Worm (Caenorhabditis elegans): ENCODE measurements around the gene K09C6.7.

Gene K09C6.7

DNA sequence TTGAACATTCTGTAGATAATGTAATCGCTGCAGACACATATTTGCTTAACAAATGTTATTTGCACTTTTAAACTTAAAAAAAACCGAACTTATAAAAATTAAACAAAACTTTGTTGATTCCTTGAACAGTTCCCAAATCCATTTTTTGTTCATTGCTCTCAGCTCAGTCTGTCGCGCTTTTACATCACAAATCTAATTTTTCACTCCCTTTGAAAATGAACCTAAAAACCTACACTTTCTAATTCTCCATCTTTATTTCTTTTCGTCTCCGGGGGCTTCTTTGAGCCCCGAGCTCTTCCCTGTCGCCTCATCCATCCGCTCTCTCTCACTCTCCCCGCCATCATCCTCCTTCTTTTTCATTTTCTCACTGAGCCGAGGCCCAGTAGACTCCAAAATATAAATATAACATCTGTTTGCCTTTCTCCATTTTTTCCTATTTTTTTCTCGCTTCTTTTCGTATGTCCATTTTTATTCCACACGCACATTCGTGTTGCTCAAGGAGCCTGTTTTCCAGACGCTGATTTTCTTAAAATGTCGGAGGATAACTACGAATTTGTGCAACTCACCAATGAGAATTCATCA, 28.5 kb downstream of the K09C6.7 start, which contains the start of gene R13D11.4:
TSS of gene R13D11.4 (plus strand) at position 532 of the 582 bp plus-strand sequence.
- TF ChIP-seq unc-62 (GFP tag; optimal IDR thresholded peaks at IDR 0.05 in 1 of 2): no peak
- no peak for TF ChIP-seq unc-62 (tag; optimal IDR thresholded peaks at IDR 0.05)
- TF ChIP-seq fkh-10 (GFP tag; optimal IDR thresholded peaks at IDR 0.05): peak; percentile 27
- 0 out of 2 replicates have a peak, but pooled peaks have one; percentile 29 for TF ChIP-seq ctbp-1 (GFP tag; IDR thresholded peaks at IDR 0.05)
- no peak for TF ChIP-seq nhr-76 (tag; optimal IDR thresholded peaks at IDR 0.05)
- TF ChIP-seq lin-29 (GFP tag; IDR thresholded peaks at IDR 0.05): no peak
- peak; percentile 25 for TF ChIP-seq rbr-2 (tag; optimal IDR thresholded peaks at IDR 0.05)
- TF ChIP-seq F10B5.3 (tag; optimal IDR thresholded peaks at IDR 0.05): no peak
- TF ChIP-seq pha-4 (GFP tag; IDR thresholded peaks at IDR 0.05): no peak
- TF ChIP-seq pha-4 (tag; optimal IDR thresholded peaks at IDR 0.05): no peak
- TF ChIP-seq ces-1 (GFP tag; optimal IDR thresholded peaks at IDR 0.05): peak; percentile 29

DNA sequence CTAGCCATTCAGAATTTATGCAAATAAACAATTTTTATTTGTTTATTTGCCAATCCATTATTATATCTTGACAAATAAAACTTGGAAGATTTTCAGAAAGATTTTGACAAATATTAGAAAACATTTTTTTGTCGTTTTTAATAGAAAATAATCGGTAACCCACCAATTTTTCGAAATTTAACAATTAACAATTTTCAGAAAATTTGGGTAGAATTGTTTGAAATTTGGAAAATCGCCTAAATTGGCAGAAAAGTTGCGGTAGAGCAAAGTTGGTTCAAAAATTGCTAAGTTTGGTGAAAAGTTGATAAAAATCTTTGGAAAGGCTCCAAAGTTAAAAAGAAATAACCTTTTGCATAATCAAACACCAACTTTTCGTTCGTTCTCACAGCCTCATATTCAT, 30.6 kb downstream of the K09C6.7 start:
- TF ChIP-seq lin-15B (tag; optimal IDR thresholded peaks at IDR 0.05) (no peak), unc-62 (GFP tag; optimal IDR thresholded peaks at IDR 0.05 in 1 of 2) (peak in 1 of 2 experiments; percentile 90), unc-62 (tag; optimal IDR thresholded peaks at IDR 0.05) (no peak)

DNA sequence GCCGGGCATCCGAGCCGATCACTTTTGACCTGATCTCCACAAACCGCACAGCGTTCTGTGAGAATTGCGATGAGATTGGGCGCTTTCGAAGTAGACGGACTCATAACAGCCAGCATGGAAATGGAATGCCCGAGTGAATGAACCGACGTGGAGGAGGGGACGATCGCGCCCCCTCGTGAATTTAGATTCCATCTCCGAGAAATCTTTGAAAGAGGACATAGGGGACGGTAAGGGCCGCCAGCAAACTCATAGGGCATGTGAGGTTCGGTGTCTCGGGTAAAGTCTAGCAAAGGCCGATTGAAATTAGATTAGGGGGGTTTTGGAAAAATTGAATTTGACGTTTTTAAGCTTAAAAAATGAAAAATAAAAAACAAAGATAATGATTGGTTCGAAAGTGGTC, 34.4 kb downstream of the K09C6.7 start, which contains the start of gene nhr-270:
TSS of gene nhr-270 (minus strand) at position 257 of the 400 bp plus-strand sequence.
- TF ChIP-seq madf-5 (GFP tag; IDR thresholded peaks at IDR 0.05) (no peak), aha-1 (tag) (peak; percentile 66), unc-62 (GFP tag; optimal IDR thresholded peaks at IDR 0.05 in 1 of 2) (peak in 1 of 2 experiments; percentile 91), unc-62 (tag; optimal IDR thresholded peaks at IDR 0.05) (no peak)

DNA sequence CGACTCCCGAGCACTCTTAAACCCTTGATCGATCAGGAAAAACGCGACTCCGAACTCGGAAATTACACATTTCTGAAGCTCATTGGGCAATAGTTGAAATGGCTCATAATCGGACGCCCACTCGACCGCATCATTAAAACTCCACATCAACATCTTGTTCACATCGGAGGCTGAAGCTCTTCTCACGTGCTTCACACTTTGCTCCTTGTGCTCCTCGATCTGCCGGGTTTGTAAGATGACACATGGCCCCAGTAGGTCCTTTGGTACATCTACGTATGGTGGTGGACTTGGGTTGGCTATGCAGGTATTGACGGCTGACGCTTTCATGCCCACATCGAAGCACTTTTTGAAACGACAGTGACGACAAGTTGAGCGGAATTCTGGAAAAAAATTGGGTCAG, 35.4 kb downstream of the K09C6.7 start:
- TF ChIP-seq dmd-8 (GFP tag; IDR thresholded peaks at IDR 0.05) (no peak), aha-1 (tag) (peak; percentile 92)

DNA sequence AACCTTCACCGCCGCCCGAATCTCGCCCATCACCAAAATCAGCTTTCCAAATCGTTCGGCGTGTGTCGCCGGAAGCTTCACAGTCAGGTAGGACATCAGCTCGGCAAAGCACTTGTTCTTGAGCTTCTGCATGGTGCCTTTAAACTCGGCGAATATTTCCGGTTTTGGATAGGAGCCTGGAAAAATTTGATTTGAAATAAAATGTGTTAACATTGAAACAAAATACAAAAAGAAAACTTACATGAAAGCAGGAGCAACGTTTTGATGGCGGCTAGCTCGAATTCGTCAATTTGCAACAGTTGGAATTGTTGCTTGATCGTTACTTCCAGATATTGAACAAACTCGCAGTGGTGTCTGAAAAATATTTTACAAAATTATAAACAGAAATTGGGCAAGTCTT, 36.2 kb downstream of the K09C6.7 start:
- no peak for TF ChIP-seq tag-97 (GFP tag; IDR thresholded peaks at IDR 0.05)
- no peak for TF ChIP-seq mdt-29 (GFP tag; IDR thresholded peaks at IDR 0.05)
- peak; percentile 96 for TF ChIP-seq aha-1 (tag)

DNA sequence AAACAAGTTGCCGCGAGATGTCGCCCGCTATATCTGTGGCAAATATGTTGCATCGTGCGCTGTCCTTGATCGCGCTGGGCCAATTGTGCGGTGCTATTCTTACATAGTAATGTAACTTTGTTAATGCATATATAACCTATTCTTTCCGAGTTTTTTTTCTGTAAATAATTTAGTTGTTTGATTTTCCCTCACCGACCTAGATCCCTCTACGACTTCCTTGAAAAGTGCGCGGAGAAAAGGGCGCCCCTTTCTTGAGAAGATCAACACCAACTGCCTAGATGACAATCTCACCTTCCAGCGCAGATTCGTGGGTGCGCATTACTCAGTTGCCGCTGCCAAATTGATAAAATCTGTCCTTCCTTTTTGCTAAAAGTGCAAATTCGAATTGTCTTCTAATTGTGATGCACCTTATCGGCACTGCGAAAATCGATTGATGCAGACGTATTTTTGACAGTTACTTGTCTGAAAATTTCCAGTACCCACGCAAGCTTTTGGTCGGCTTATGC, 37.3 kb downstream of the K09C6.7 start:
- TF ChIP-seq ceh-82 (tag; optimal IDR thresholded peaks at IDR 0.05) (no peak), aha-1 (tag) (peak; percentile 94)

DNA sequence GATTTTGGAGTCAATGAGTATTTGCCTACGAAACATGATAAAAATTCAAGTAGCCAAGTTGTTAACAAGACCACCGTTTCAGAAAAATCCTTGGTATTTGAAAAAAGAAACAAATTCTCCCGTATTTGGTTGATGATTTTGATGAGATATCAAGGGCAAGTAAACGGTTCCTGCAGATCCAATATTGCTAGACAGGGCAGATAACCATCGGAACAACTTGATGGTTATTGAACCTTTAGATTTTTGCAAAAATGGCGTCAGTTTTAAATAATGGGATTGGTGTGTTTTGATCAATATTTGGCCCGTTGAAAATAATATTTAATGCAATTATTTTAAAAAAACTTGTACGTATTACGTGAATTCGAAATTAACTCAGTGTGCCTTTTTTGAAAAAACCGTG, 38.6 kb downstream of the K09C6.7 start:
- TF ChIP-seq unc-130 (GFP tag; optimal IDR thresholded peaks at IDR 0.05): no peak
- no peak for TF ChIP-seq hmg-1.1 (GFP tag; IDR thresholded peaks at IDR 0.05)
- TF ChIP-seq nhr-42 (GFP tag; IDR thresholded peaks at IDR 0.05): no peak
- no peak for TF ChIP-seq mep-1 (tag; optimal IDR thresholded peaks at IDR 0.05)
- no peak for TF ChIP-seq zip-11 (GFP tag; IDR thresholded peaks at IDR 0.05)
- no peak for TF ChIP-seq dve-1 (tag; optimal IDR thresholded peaks at IDR 0.05; ENCODE audit: insufficient read depth)
- TF ChIP-seq lin-39 (tag; optimal IDR thresholded peaks at IDR 0.05): no peak
- no peak for TF ChIP-seq ceh-20 (GFP tag; IDR thresholded peaks at IDR 0.05)
- TF ChIP-seq zfp-2 (tag; optimal IDR thresholded peaks at IDR 0.05): no peak
- TF ChIP-seq dmd-9 (GFP tag; IDR thresholded peaks at IDR 0.05): no peak
- TF ChIP-seq egl-43 (GFP tag; IDR thresholded peaks at IDR 0.05): no peak
- TF ChIP-seq nhr-41 (GFP tag; IDR thresholded peaks at IDR 0.05): no peak
- TF ChIP-seq ztf-11 (tag; optimal IDR thresholded peaks at IDR 0.05): no peak
- no peak for TF ChIP-seq Y75B8A.6 (GFP tag; IDR thresholded peaks at IDR 0.05)
